Fruit fly (Drosophila melanogaster): ENCODE data around the gene CG7251.

Gene CG7251

DNA sequence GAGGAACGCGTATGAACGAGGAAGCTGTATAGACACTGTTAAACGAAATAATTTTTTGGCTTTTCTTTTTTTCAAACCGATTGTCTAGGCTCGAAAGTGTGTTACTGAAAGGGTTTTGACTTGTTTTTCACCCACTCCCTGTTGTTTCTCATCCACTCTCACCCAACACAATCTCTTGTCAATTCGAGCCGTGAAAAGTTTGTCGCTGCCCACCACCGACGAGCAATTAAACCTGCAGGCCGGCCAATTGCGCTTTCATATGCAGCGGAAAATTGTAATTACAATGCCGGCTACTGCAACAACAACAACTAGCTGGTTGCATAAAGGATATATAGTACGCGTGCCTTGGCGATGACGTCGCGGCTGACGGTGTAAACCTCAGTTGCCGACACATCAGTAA lies at the start of gene CG7251:
Gene CG7251, minus strand, starts transcription at position 101 of the 400 bp plus-strand sequence.
- TF ChIP-seq sage (GFP tag; optimal IDR thresholded peaks at IDR 0.05) (no peak), woc (GFP tag; optimal IDR thresholded peaks at IDR 0.05) (no peak), Jra (GFP tag; optimal IDR thresholded peaks at IDR 0.05) (no peak), dmrt93B (GFP tag; optimal IDR thresholded peaks at IDR 0.05) (no peak), tai (GFP tag; optimal IDR thresholded peaks at IDR 0.05) (no peak), Hr83 (GFP tag; optimal IDR thresholded peaks at IDR 0.05; ENCODE audit: poor library complexity, severe bottlenecking) (no peak), Hnf4 (GFP tag; optimal IDR thresholded peaks at IDR 0.05) (no peak), CrebA (GFP tag; optimal IDR thresholded peaks at IDR 0.05; ENCODE audit: borderline replicate concordance) (no peak), Rel (GFP tag; optimal IDR thresholded peaks at IDR 0.05) (no peak), Rel (tag; optimal IDR thresholded peaks at IDR 0.05) (no peak)

DNA sequence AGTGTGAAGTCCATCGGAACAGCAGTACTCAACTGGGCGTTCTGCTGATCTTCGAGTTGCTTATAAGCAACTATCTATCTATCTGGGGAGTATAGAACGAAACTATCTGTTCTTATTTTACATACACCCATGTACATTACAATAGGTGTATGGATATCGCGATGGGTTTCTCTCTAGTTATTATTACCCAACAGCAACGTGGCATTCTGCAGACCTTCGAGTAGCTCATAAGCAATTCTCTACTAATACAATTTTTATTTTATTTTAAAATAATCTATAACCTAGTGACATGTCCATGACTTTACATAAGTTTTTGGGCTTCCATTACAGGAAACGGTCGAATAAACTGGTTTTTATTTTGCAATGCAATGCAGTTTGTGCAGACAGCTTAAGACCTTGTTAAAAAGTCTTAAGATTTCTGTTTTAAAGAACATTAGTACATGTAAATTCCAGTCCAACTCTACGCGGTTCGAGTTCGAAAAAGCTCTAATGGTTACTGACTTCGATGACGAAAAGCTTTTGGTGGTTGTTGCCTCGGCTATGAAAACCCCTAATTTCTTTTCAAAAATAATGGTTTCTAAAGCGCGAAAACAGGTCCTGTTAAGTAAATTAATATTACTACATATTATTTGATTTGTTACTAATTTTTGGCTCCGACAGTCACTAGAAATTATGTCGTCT lies 35.7 kb upstream of the CG7251 start, which contains the start of gene Cyp6a16:
Gene Cyp6a16, minus strand, starts transcription at position 36 of the 681 bp plus-strand sequence.
- TF ChIP-seq Myc (optimal IDR thresholded peaks at IDR 0.05) (peak; percentile 72), rgr (GFP tag; optimal IDR thresholded peaks at IDR 0.05) (no peak)

DNA sequence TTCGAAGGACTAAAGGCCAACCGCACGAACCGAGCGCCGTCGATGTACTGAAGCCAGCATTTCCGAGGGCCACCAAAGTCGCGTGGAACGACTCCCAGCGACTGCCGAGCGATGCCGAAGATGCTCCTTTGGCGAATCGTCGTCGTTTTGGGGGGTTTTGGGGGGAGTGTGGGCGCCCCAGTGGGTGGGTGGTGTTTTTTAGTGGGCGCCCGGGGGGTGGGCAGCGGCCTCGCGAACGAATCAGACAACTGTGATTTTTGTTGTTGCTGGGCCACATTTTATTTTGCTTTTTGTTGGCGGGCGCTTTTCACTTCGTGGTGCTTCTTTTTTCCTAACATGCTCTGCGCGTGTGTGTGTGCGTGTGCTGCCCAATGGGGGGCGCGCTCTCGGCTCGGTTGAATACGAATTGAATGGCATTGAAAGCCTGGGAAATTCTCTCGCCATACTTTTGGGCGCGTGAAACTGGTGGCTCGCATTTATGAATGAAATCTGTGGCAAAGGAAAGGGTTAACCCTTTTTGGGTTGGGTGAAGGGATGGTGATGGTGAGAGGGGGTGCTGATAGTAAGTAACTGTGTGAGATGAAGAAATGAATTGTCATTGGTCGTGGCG lies 29.8 kb upstream of the CG7251 start, which contains the start of gene DIP-eta:
Gene DIP-eta, minus strand, starts transcription at position 51 of the 610 bp plus-strand sequence.
- peak; percentile 22 for TF ChIP-seq Sp1 (GFP tag; optimal IDR thresholded peaks at IDR 0.05)
- peak; percentile 85 for TF ChIP-seq Dfd (GFP tag; optimal IDR thresholded peaks at IDR 0.05)
- TF ChIP-seq GATAd (GFP tag; optimal IDR thresholded peaks at IDR 0.05) = no peak
- TF ChIP-seq Myc (optimal IDR thresholded peaks at IDR 0.05) = no peak
- TF ChIP-seq Hnf4 (GFP tag; optimal IDR thresholded peaks at IDR 0.05) = no peak
- no peak for TF ChIP-seq lola (GFP tag; optimal IDR thresholded peaks at IDR 0.05)
- no peak for TF ChIP-seq psq (GFP tag; optimal IDR thresholded peaks at IDR 0.05)

DNA sequence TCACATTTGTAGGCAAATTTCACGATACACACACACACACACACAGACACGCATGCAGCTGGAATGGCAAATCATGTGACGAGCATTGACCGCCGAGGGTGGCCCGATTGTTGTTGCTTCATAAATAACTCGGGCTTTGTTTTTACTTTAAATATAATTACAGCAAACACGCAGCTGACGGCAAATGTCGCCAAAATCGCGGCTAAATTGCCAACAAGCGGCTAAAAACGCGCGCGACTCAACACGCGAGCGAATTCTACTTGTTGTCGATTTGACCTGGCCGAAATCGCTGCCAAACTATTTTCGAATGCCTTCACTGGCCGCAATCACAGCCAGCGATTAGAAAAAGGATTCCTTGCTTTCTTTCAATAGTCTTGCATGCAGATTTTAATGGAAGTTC lies 29.0 kb upstream of the CG7251 start:
- TF ChIP-seq CG32264 (GFP tag; optimal IDR thresholded peaks at IDR 0.05) = no peak
- TF ChIP-seq pan (optimal IDR thresholded peaks at IDR 0.05) = no peak
- TF ChIP-seq ey (GFP tag; optimal IDR thresholded peaks at IDR 0.05) = no peak
- no peak for TF ChIP-seq jim (GFP tag; optimal IDR thresholded peaks at IDR 0.05)
- no peak for TF ChIP-seq woc (GFP tag; optimal IDR thresholded peaks at IDR 0.05)
- no peak for TF ChIP-seq sage (GFP tag; optimal IDR thresholded peaks at IDR 0.05)
- TF ChIP-seq CrebA (GFP tag; optimal IDR thresholded peaks at IDR 0.05; ENCODE audit: borderline replicate concordance) = no peak
- no peak for TF ChIP-seq dsf (GFP tag; optimal IDR thresholded peaks at IDR 0.05; ENCODE audit: borderline replicate concordance)
- no peak for TF ChIP-seq h (GFP tag; optimal IDR thresholded peaks at IDR 0.05)

DNA sequence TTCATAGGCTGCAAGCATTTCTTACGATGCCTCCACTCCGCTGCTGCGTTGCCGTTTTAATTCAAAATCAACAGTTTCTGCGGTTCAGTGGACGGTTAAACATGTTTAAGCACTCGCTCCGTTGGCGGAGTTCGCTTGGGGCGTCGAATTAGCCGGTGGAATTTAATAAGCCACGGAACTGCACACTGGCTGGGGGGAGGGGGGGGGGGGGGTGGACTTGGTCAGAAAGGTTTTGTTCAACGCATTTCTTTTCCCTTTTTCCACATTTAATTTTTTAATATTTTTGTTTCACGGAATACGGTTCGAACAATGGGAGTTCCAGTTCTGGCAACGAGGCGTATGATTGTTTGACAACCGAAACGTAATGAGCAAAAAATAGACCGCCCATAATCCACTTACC lies 22.4 kb upstream of the CG7251 start:
- no peak for TF ChIP-seq CrebA (GFP tag; optimal IDR thresholded peaks at IDR 0.05; ENCODE audit: borderline replicate concordance)
- TF ChIP-seq Dfd (GFP tag; optimal IDR thresholded peaks at IDR 0.05) = peak; percentile 90
- TF ChIP-seq Jra (GFP tag; optimal IDR thresholded peaks at IDR 0.05) = no peak

DNA sequence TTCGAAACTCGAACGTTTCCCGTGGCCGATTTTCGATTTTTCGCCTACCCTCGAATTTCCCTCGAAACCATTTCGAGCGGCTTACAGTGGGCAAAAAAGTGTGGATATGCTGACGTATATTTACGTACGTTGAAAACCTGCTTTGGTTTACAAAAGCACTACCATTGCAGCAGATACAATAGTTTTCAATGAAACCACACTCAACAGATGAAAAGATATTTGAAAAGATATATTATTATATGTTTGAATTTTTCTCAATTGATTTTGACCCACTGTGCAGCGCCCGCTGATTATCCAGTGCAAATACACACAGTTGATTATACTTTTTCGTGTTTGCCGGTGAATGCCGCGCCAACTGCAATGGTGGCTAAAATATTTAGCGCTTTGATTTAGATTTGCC lies 21.9 kb upstream of the CG7251 start:
- TF ChIP-seq Vsx2 (GFP tag; optimal IDR thresholded peaks at IDR 0.05; ENCODE audit: partially characterized antibody) (no peak), Sp1 (GFP tag; optimal IDR thresholded peaks at IDR 0.05) (no peak), pan (optimal IDR thresholded peaks at IDR 0.05) (no peak), Hr78 (GFP tag; optimal IDR thresholded peaks at IDR 0.05) (no peak), Dif (GFP tag; optimal IDR thresholded peaks at IDR 0.05; ENCODE audit: partially characterized antibody) (no peak), dl (GFP tag; optimal IDR thresholded peaks at IDR 0.05; ENCODE audit: insufficient read depth in 1 of 2, partially characterized antibody in 2 of 2) (no peak), GATAd (GFP tag; optimal IDR thresholded peaks at IDR 0.05) (no peak), jim (GFP tag; optimal IDR thresholded peaks at IDR 0.05) (no peak), Dfd (GFP tag; optimal IDR thresholded peaks at IDR 0.05) (no peak), dsf (GFP tag; optimal IDR thresholded peaks at IDR 0.05; ENCODE audit: borderline replicate concordance) (no peak), tai (GFP tag; optimal IDR thresholded peaks at IDR 0.05) (no peak), sv (GFP tag; optimal IDR thresholded peaks at IDR 0.05) (no peak), Jra (GFP tag; optimal IDR thresholded peaks at IDR 0.05) (no peak), psq (GFP tag; optimal IDR thresholded peaks at IDR 0.05) (no peak), OdsH (GFP tag; optimal IDR thresholded peaks at IDR 0.05) (no peak), sage (GFP tag; optimal IDR thresholded peaks at IDR 0.05) (no peak), dmrt93B (GFP tag; optimal IDR thresholded peaks at IDR 0.05) (no peak), Hnf4 (GFP tag; optimal IDR thresholded peaks at IDR 0.05) (no peak), N (GFP tag; optimal IDR thresholded peaks at IDR 0.05) (no peak), woc (GFP tag; optimal IDR thresholded peaks at IDR 0.05) (no peak)

All from whole organism, wandering third instar larva.